Fruit fly (Drosophila melanogaster): ENCODE measurements around the gene CG9452.

CG9452 gene

dm6 chr3L:19512672-19513071 lies 9.0 kb upstream of the CG9452 start:
- TF ChIP-seq Abd-B (GFP tag; optimal IDR thresholded peaks at IDR 0.05) (no peak), Dfd (GFP tag; optimal IDR thresholded peaks at IDR 0.05) (peak; percentile 70)

- peak; percentile 66 for TF ChIP-seq rgr (GFP tag; optimal IDR thresholded peaks at IDR 0.05)
- no peak for TF ChIP-seq lola (GFP tag; optimal IDR thresholded peaks at IDR 0.05)
- TF ChIP-seq brk (GFP tag; optimal IDR thresholded peaks at IDR 0.05), result no peak
- TF ChIP-seq OdsH (GFP tag; optimal IDR thresholded peaks at IDR 0.05), result peak; percentile 60
- TF ChIP-seq dl (GFP tag; optimal IDR thresholded peaks at IDR 0.05; ENCODE audit: insufficient read depth in 1 of 2, partially characterized antibody in 2 of 2), result no peak
- TF ChIP-seq CG9705 (GFP tag; optimal IDR thresholded peaks at IDR 0.05), result no peak
- peak; percentile 71 for TF ChIP-seq Hr83 (GFP tag; optimal IDR thresholded peaks at IDR 0.05; ENCODE audit: poor library complexity, severe bottlenecking)
- no peak for TF ChIP-seq sv (GFP tag; optimal IDR thresholded peaks at IDR 0.05)
- peak; percentile 34 for TF ChIP-seq br (GFP tag; optimal IDR thresholded peaks at IDR 0.05)
- no peak for TF ChIP-seq N (GFP tag; optimal IDR thresholded peaks at IDR 0.05)
- TF ChIP-seq h (GFP tag; optimal IDR thresholded peaks at IDR 0.05), result peak; percentile 73
- TF ChIP-seq foxo (GFP tag; optimal IDR thresholded peaks at IDR 0.05), result peak in 1 of 2 experiments; percentile 38
- TF ChIP-seq Jra (GFP tag; optimal IDR thresholded peaks at IDR 0.05), result peak; percentile 17
- TF ChIP-seq tai (GFP tag; optimal IDR thresholded peaks at IDR 0.05), result peak; percentile 7
- no peak for TF ChIP-seq pan (optimal IDR thresholded peaks at IDR 0.05)
- TF ChIP-seq usp (GFP tag; optimal IDR thresholded peaks at IDR 0.05), result no peak
- TF ChIP-seq fru (GFP tag; optimal IDR thresholded peaks at IDR 0.05), result peak; percentile 44
- peak; percentile 47 for TF ChIP-seq Hnf4 (GFP tag; optimal IDR thresholded peaks at IDR 0.05)
Measured at dm6 chr3L:19504719-19505118, 1.0 kb upstream of the CG9452 start.

dm6 chr3L:19500698-19501097 lies 3.0 kb downstream of the CG9452 start, which contains the start of gene CG9451:
CG9451 (minus strand) TSS chr3L:19500798.
- TF ChIP-seq brk (GFP tag; optimal IDR thresholded peaks at IDR 0.05) (no peak), sv (GFP tag; optimal IDR thresholded peaks at IDR 0.05) (no peak), jim (GFP tag; optimal IDR thresholded peaks at IDR 0.05) (no peak), HLH106 (tag; optimal IDR thresholded peaks at IDR 0.05) (no peak)

dm6 chr3L:19499334-19499733 lies 4.3 kb downstream of the CG9452 start:
- no peak for TF ChIP-seq GATAd (GFP tag; optimal IDR thresholded peaks at IDR 0.05)
- TF ChIP-seq fru (GFP tag; optimal IDR thresholded peaks at IDR 0.05), result no peak
- no peak for TF ChIP-seq N (GFP tag; optimal IDR thresholded peaks at IDR 0.05)
- no peak for TF ChIP-seq br (GFP tag; optimal IDR thresholded peaks at IDR 0.05)
- TF ChIP-seq dsf (GFP tag; optimal IDR thresholded peaks at IDR 0.05; ENCODE audit: borderline replicate concordance), result no peak
- TF ChIP-seq Sp1 (GFP tag; optimal IDR thresholded peaks at IDR 0.05), result no peak
- no peak for TF ChIP-seq usp (GFP tag; optimal IDR thresholded peaks at IDR 0.05)
- TF ChIP-seq Hr83 (GFP tag; optimal IDR thresholded peaks at IDR 0.05; ENCODE audit: poor library complexity, severe bottlenecking), result no peak
- TF ChIP-seq Rel (GFP tag; optimal IDR thresholded peaks at IDR 0.05), result no peak
- no peak for TF ChIP-seq Rel (tag; optimal IDR thresholded peaks at IDR 0.05)
- TF ChIP-seq OdsH (GFP tag; optimal IDR thresholded peaks at IDR 0.05), result no peak
- no peak for TF ChIP-seq CG32264 (GFP tag; optimal IDR thresholded peaks at IDR 0.05)
- TF ChIP-seq psq (GFP tag; optimal IDR thresholded peaks at IDR 0.05), result no peak
- no peak for TF ChIP-seq Dfd (GFP tag; optimal IDR thresholded peaks at IDR 0.05)
- no peak for TF ChIP-seq brk (GFP tag; optimal IDR thresholded peaks at IDR 0.05)
- no peak for TF ChIP-seq dl (GFP tag; optimal IDR thresholded peaks at IDR 0.05; ENCODE audit: insufficient read depth in 1 of 2, partially characterized antibody in 2 of 2)
- no peak for TF ChIP-seq CrebA (GFP tag; optimal IDR thresholded peaks at IDR 0.05; ENCODE audit: borderline replicate concordance)
- no peak for TF ChIP-seq Hnf4 (GFP tag; optimal IDR thresholded peaks at IDR 0.05)
- TF ChIP-seq Dif (GFP tag; optimal IDR thresholded peaks at IDR 0.05; ENCODE audit: partially characterized antibody), result no peak
- no peak for TF ChIP-seq Abd-B (GFP tag; optimal IDR thresholded peaks at IDR 0.05)

dm6 chr3L:19497623-19498022 lies 6.0 kb downstream of the CG9452 start, which contains the start of gene CG9449:
CG9449 (minus strand) TSS chr3L:19497723.
- TF ChIP-seq brk (GFP tag; optimal IDR thresholded peaks at IDR 0.05), result no peak
- TF ChIP-seq pan (optimal IDR thresholded peaks at IDR 0.05), result no peak
- TF ChIP-seq jim (GFP tag; optimal IDR thresholded peaks at IDR 0.05), result no peak
- TF ChIP-seq Vsx2 (GFP tag; optimal IDR thresholded peaks at IDR 0.05; ENCODE audit: partially characterized antibody), result no peak
- TF ChIP-seq HLH106 (tag; optimal IDR thresholded peaks at IDR 0.05), result no peak
- no peak for TF ChIP-seq Dif (GFP tag; optimal IDR thresholded peaks at IDR 0.05; ENCODE audit: partially characterized antibody)
- no peak for TF ChIP-seq Sp1 (GFP tag; optimal IDR thresholded peaks at IDR 0.05)
- TF ChIP-seq sage (GFP tag; optimal IDR thresholded peaks at IDR 0.05), result no peak
- no peak for TF ChIP-seq Abd-B (GFP tag; optimal IDR thresholded peaks at IDR 0.05)
- TF ChIP-seq Hr83 (GFP tag; optimal IDR thresholded peaks at IDR 0.05; ENCODE audit: poor library complexity, severe bottlenecking), result no peak
- TF ChIP-seq Rel (GFP tag; optimal IDR thresholded peaks at IDR 0.05), result no peak
- TF ChIP-seq Rel (tag; optimal IDR thresholded peaks at IDR 0.05), result no peak
- no peak for TF ChIP-seq OdsH (GFP tag; optimal IDR thresholded peaks at IDR 0.05)

Measured in whole organism, wandering third instar larva.